Worm (Caenorhabditis elegans): ENCODE results near the gene ttr-26.

Gene ttr-26

DNA sequence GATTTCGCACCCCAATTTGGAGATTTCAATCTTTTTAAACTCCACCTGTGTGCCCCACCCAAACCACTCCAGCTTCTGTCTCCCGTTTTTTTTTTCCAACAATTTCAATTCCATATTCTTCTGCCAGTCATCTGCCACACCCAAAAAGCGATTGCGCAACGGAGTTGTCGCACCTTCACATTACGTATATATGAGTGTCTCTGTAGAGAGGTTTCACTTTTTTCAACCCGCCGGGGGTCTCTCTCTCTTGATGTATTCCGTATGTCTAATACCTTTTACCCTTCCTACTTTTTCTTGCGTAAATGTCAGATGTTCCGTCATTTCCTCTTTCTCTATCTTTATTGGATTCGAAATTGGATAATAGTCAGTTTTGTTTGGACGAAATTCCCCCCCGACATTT, 26.9 kb upstream of the ttr-26 start:
- TF ChIP-seq nhr-25 (tag; optimal IDR thresholded peaks at IDR 0.05), result peak; percentile 11
- TF ChIP-seq nhr-237 (tag; optimal IDR thresholded peaks at IDR 0.05), result no peak
- no peak for TF ChIP-seq ceh-82 (tag; optimal IDR thresholded peaks at IDR 0.05)

DNA sequence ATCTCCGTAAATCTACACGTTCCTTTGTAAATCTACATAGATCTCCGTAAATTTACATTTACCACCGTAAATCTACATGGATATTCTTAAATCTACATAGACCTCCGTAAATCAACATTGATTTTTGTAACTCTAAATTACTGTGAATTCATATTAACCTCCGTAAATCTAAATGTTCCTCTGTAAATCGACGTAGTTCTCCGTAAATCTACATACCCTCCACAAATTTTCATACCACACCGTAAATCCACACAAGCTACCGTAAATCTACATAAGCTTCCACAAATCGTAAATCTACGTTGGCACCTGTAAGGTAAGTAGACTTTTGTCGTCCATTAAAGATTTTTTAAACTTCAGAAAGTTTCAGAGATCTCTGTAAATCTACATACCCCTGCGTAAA, 25.0 kb upstream of the ttr-26 start:
- TF ChIP-seq nhr-11 (tag; optimal IDR thresholded peaks at IDR 0.05) (no peak), elt-2 (tag; optimal IDR thresholded peaks at IDR 0.05) (no peak), nhr-43 (tag; optimal IDR thresholded peaks at IDR 0.05; ENCODE audit: poor library complexity, severe bottlenecking) (no peak), sea-2 (GFP tag; optimal IDR thresholded peaks at IDR 0.05) (no peak), ceh-28 (tag; optimal IDR thresholded peaks at IDR 0.05) (no peak), hmg-11 (tag; optimal IDR thresholded peaks at IDR 0.05) (no peak), fkh-2 (tag; optimal IDR thresholded peaks at IDR 0.05) (no peak), egl-27 (tag; optimal IDR thresholded peaks at IDR 0.05) (no peak), R02D3.7 (tag; optimal IDR thresholded peaks at IDR 0.05) (no peak), ama-1 (optimal IDR thresholded peaks at IDR 0.05) (no peak), nhr-237 (tag; optimal IDR thresholded peaks at IDR 0.05) (no peak), nhr-76 (tag; optimal IDR thresholded peaks at IDR 0.05) (no peak), pha-4 (tag; optimal IDR thresholded peaks at IDR 0.05) (no peak), nhr-28 (tag; optimal IDR thresholded peaks at IDR 0.05) (no peak)

DNA sequence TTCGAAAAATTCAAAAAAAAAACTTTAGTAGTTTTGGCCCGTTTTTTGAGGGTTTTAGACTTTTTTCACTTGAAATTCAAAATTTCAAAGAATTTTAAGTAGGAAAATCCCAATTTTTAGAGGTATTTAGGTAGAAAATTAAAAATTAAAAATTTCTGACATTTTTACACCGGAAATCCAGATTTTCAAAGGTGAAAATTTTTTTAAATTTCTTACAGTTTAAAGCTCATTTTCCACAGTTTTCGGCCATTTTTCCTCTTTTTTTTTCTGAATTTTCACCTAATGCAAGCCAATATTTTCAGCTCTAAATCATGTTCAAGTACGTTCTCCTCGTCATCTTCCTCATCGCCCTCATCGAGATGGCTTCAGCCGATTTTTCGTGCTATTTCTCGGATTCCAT, 22.3 kb upstream of the ttr-26 start, which contains the start of gene txt-14:
Gene txt-14 (plus strand): TSS at position 301 of the 400 bp plus-strand sequence.
- TF ChIP-seq nhr-23 (tag; optimal IDR thresholded peaks at IDR 0.05) (no peak), nhr-67 (tag; optimal IDR thresholded peaks at IDR 0.05) (no peak), nhr-12 (tag; optimal IDR thresholded peaks at IDR 0.05) (no peak), skn-1 (tag; optimal IDR thresholded peaks at IDR 0.05) (no peak), hmg-11 (tag; optimal IDR thresholded peaks at IDR 0.05) (no peak), nhr-25 (tag; optimal IDR thresholded peaks at IDR 0.05) (no peak), nfya-1 (tag; optimal IDR thresholded peaks at IDR 0.05; ENCODE audit: insufficient read depth) (no peak), tbx-2 (tag; optimal IDR thresholded peaks at IDR 0.05) (no peak), pqm-1 (tag; optimal IDR thresholded peaks at IDR 0.05) (no peak), ceh-9 (tag; optimal IDR thresholded peaks at IDR 0.05) (no peak), unc-62 (GFP tag; optimal IDR thresholded peaks at IDR 0.05) (no peak), ceh-28 (tag; optimal IDR thresholded peaks at IDR 0.05) (no peak), ceh-82 (tag; optimal IDR thresholded peaks at IDR 0.05) (no peak)

DNA sequence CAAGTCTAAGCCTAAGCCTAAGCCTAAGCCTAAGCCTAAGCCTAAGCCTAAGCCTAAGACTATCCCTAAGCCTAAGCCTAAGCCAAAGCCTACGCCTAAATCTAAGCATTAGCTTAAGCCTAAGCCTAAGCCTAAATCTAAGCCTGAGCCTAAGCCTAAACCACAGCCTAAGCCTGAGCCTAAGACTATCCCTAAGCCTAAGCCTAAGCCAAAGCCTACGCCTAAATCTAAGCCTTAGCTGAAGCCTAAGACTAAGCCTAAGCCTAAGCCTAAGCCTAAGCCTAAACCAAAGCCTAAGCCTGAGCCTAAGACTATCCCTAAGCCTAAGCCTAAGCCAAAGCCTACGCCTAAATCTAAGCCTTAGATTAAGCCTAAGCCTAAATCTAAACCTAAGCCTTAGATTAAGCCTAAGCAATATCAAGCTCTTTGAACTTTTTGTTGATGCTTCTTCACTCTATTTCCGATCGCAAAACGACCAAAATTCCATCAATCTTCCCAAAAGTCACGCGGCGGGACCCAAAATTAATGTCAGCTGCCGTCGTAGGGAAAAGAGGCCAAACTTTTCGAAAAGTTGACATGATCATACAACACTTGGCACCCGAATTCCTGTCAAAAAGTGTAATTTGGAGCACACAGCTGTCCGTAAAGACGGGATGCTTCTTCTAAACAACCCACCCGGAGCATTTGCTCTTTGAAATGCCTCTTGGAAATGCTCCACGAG, 21.5 kb upstream of the ttr-26 start:
- peak; percentile 3 for TF ChIP-seq lin-39 (tag; optimal IDR thresholded peaks at IDR 0.05)
- no peak for TF ChIP-seq ceh-82 (tag; optimal IDR thresholded peaks at IDR 0.05)
- TF ChIP-seq elt-1 (tag; optimal IDR thresholded peaks at IDR 0.05), result no peak

DNA sequence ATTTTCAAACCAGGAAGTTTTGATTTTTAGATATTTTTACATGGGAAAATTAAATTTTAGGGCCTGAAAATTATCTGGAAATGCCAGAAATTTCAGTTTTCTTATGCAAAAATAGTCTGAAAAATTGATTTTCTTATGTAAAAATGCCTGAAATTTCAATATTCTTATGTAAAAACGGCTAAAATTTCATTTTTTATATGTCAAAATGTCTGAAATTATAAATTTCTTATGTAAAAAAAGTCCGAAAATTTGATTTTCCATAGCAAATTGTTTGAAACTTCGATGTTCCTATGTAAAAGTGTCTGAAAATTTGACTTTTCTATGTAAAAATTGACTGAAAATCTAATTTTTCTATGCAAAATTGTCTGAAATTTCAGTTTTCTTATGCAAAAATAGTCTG, 19.6 kb upstream of the ttr-26 start, which contains the start of gene Y51A2D.13:
Gene Y51A2D.13 (minus strand): TSS at position 101 of the 400 bp plus-strand sequence.
- TF ChIP-seq skn-1 (tag; optimal IDR thresholded peaks at IDR 0.05), result no peak
- TF ChIP-seq zag-1 (tag; optimal IDR thresholded peaks at IDR 0.05), result no peak
- no peak for TF ChIP-seq elt-1 (tag; optimal IDR thresholded peaks at IDR 0.05)
- no peak for TF ChIP-seq unc-62 (GFP tag; optimal IDR thresholded peaks at IDR 0.05)
- TF ChIP-seq unc-39 (tag; optimal IDR thresholded peaks at IDR 0.05), result no peak
- no peak for TF ChIP-seq nhr-25 (tag; optimal IDR thresholded peaks at IDR 0.05)

DNA sequence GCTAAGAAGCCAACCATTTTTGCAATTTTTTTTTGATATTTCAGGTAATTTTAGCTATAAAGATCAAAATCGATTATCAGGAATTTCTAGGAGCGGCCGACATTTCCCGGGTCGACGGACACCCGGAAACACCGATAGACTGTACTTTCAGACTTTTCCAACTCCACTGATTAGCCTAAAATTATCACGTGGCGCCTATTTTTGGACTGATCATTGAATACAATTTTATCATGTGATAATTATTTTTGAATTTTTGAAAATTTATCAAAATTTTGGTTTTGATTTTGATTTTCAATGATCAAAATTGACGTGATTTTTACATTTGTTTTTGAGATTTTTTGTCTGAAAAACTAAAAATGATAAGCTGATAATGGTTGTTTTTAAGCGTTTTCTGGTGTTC, 18.2 kb upstream of the ttr-26 start:
- TF ChIP-seq hmg-11 (tag; optimal IDR thresholded peaks at IDR 0.05), result no peak
- no peak for TF ChIP-seq nhr-67 (tag; optimal IDR thresholded peaks at IDR 0.05)
- no peak for TF ChIP-seq nhr-77 (tag; optimal IDR thresholded peaks at IDR 0.05)
- TF ChIP-seq ama-1 (optimal IDR thresholded peaks at IDR 0.05), result no peak
- no peak for TF ChIP-seq zag-1 (tag; optimal IDR thresholded peaks at IDR 0.05)
- TF ChIP-seq aly-2 (tag; optimal IDR thresholded peaks at IDR 0.05), result no peak
- TF ChIP-seq ZK546.5 (tag; optimal IDR thresholded peaks at IDR 0.05), result no peak
- no peak for TF ChIP-seq jun-1 (tag; optimal IDR thresholded peaks at IDR 0.05)
- TF ChIP-seq nhr-28 (tag; optimal IDR thresholded peaks at IDR 0.05), result no peak
- TF ChIP-seq eor-1 (tag; optimal IDR thresholded peaks at IDR 0.05), result no peak
- TF ChIP-seq elt-3 (tag; optimal IDR thresholded peaks at IDR 0.05), result no peak
- TF ChIP-seq egl-5 (tag; optimal IDR thresholded peaks at IDR 0.05), result no peak
- no peak for TF ChIP-seq daf-12 (tag; optimal IDR thresholded peaks at IDR 0.05)
- no peak for TF ChIP-seq nhr-23 (tag; optimal IDR thresholded peaks at IDR 0.05)
- no peak for TF ChIP-seq fos-1 (tag; optimal IDR thresholded peaks at IDR 0.05)
- peak; percentile 42 for TF ChIP-seq pha-4 (tag; optimal IDR thresholded peaks at IDR 0.05)
- no peak for TF ChIP-seq ceh-9 (tag; optimal IDR thresholded peaks at IDR 0.05)
- no peak for TF ChIP-seq snpc-4 (tag; optimal IDR thresholded peaks at IDR 0.05)
- no peak for TF ChIP-seq lin-39 (tag; optimal IDR thresholded peaks at IDR 0.05)
- TF ChIP-seq pqm-1 (tag; optimal IDR thresholded peaks at IDR 0.05), result peak; percentile 48
- peak; percentile 90 for TF ChIP-seq elt-2 (tag; optimal IDR thresholded peaks at IDR 0.05)
- no peak for TF ChIP-seq tbx-2 (tag; optimal IDR thresholded peaks at IDR 0.05)
- TF ChIP-seq fkh-2 (tag; optimal IDR thresholded peaks at IDR 0.05), result no peak
- TF ChIP-seq mdl-1 (tag; optimal IDR thresholded peaks at IDR 0.05), result no peak

Data from whole organism, L3 larva.